Worm (Caenorhabditis elegans): ENCODE data around the gene irld-27.

irld-27 gene

ce11 chrII:3332039-3332438 is at the start of gene irld-27:
irld-27 (plus strand) TSS chrII:3332339.
- no peak for TF ChIP-seq D2030.7 (GFP tag; IDR thresholded peaks at IDR 0.05)
- TF ChIP-seq bed-2 (GFP tag; IDR thresholded peaks at IDR 0.05) = no peak
- TF ChIP-seq lin-54 (GFP tag; optimal IDR thresholded peaks at IDR 0.05) = no peak
- no peak for TF ChIP-seq let-607 (tag; optimal IDR thresholded peaks at IDR 0.05)
- TF ChIP-seq cebp-1 (GFP tag; IDR thresholded peaks at IDR 0.05) = no peak
- no peak for TF ChIP-seq cebp-1 (tag; optimal IDR thresholded peaks at IDR 0.05)
- no peak for TF ChIP-seq T07F8.4 (tag; optimal IDR thresholded peaks at IDR 0.05)
- TF ChIP-seq hmg-1.2 (GFP tag; IDR thresholded peaks at IDR 0.05) = no peak
- TF ChIP-seq akir-1 (GFP tag; optimal IDR thresholded peaks at IDR 0.05) = no peak
- no peak for TF ChIP-seq F23B12.7 (tag; optimal IDR thresholded peaks at IDR 0.05; ENCODE audit: insufficient read depth)
- TF ChIP-seq ccch-3 (GFP tag; optimal IDR thresholded peaks at IDR 0.05) = no peak
- TF ChIP-seq F49E8.2 (tag; optimal IDR thresholded peaks at IDR 0.05; ENCODE audit: insufficient read depth) = no peak

- TF ChIP-seq B0019.2 (GFP tag; conservative IDR thresholded peaks at IDR 0.05) (no peak), rec-8 (tag; optimal IDR thresholded peaks at IDR 0.05) (no peak), sea-2 (GFP tag; IDR thresholded peaks at IDR 0.05) (no peak)
Measured at ce11 chrII:3282353-3282752, 49.8 kb upstream of the irld-27 start, which contains the start of gene nep-13. nep-13 (plus strand) TSS chrII:3282653.

ce11 chrII:3284558-3284957 is 47.6 kb upstream of the irld-27 start, which contains the start of gene scl-15:
scl-15 (minus strand) TSS chrII:3284658.
- TF ChIP-seq F55B11.4 (tag; optimal IDR thresholded peaks at IDR 0.05; ENCODE audit: borderline replicate concordance, insufficient read depth) (no peak), rpc-1 (optimal IDR thresholded peaks at IDR 0.05) (no peak), rpc-1 (tag; optimal IDR thresholded peaks at IDR 0.05) (no peak), die-1 (tag; optimal IDR thresholded peaks at IDR 0.05) (no peak), egl-18 (GFP tag; IDR thresholded peaks at IDR 0.05) (no peak), hmg-20 (GFP tag; IDR thresholded peaks at IDR 0.05) (no peak), F49E8.2 (tag; optimal IDR thresholded peaks at IDR 0.05; ENCODE audit: insufficient read depth) (no peak)

DNA sequence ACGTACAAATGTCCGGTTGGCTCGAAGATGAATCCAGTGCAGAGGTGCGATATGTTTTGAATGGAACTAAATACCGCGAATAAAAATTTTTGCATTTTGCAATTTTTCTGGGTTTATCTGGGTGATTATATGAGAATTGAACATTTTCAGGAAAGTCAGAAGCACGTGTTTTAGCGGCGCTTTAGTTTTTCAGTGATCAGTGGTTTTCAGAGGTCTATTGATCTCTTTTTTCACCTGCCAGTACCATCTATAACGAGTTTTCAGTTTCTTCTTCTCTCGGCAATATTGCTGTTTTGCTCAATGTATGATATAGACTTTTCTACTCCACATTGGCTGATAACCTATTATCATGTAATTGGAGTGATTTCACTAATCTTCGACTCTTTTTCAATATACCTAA is 45.1 kb upstream of the irld-27 start, which contains the start of gene sri-63:
Gene sri-63, plus strand, starts transcription at position 301 of the 400 bp plus-strand sequence.
- no peak for TF ChIP-seq hrde-1 (tag; optimal IDR thresholded peaks at IDR 0.05; ENCODE audit: borderline replicate concordance)
- TF ChIP-seq ztf-3 (GFP tag; optimal IDR thresholded peaks at IDR 0.05) = no peak
- TF ChIP-seq nhr-179 (tag; optimal IDR thresholded peaks at IDR 0.05) = no peak
- no peak for TF ChIP-seq sdz-38 (tag; optimal IDR thresholded peaks at IDR 0.05)
- TF ChIP-seq ets-4 (GFP tag; optimal IDR thresholded peaks at IDR 0.05) = no peak
- no peak for TF ChIP-seq madf-3 (GFP tag; IDR thresholded peaks at IDR 0.05)
- TF ChIP-seq F39B2.1 (GFP tag; IDR thresholded peaks at IDR 0.05) = no peak
- no peak for TF ChIP-seq bed-2 (GFP tag; IDR thresholded peaks at IDR 0.05)
- TF ChIP-seq F57C9.4 (tag; optimal IDR thresholded peaks at IDR 0.05) = no peak
- TF ChIP-seq somi-1 (GFP tag; optimal IDR thresholded peaks at IDR 0.05) = no peak
- no peak for TF ChIP-seq K11D2.4 (GFP tag; IDR thresholded peaks at IDR 0.05)
- TF ChIP-seq dox-1 (GFP tag; IDR thresholded peaks at IDR 0.05) = no peak
- TF ChIP-seq nhr-120 (GFP tag; IDR thresholded peaks at IDR 0.05) = no peak
- TF ChIP-seq B0019.2 (GFP tag; conservative IDR thresholded peaks at IDR 0.05) = no peak
- no peak for TF ChIP-seq F23B12.7 (tag; optimal IDR thresholded peaks at IDR 0.05; ENCODE audit: insufficient read depth)
- no peak for TF ChIP-seq nfyb-1 (GFP tag; IDR thresholded peaks at IDR 0.05)
- TF ChIP-seq F10E7.11 (tag; optimal IDR thresholded peaks at IDR 0.05) = no peak
- no peak for TF ChIP-seq unc-130 (GFP tag; optimal IDR thresholded peaks at IDR 0.05)
- no peak for TF ChIP-seq tlf-1 (GFP tag; optimal IDR thresholded peaks at IDR 0.05)
- TF ChIP-seq athp-1 (tag; optimal IDR thresholded peaks at IDR 0.05) = no peak

Data from whole organism, young adult.